Worm (Caenorhabditis elegans) whole organism, mixed stage, embryonic: ENCODE results near the gene F49E8.7.

Source experiments
- M03D4.4 ChIP-seq: sonication (generic microtip); optimal IDR thresholded peaks from 2 replicates; lab custom pipeline; 2017; ENCODE audit warnings: mild to moderate bottlenecking, missing genetic modification characterization, missing compliant biosample characterization
- bed-3 ChIP-seq: fragments of 200-800 bp; sonication (Bioruptor generic); optimal IDR thresholded peaks from 3 replicates; lab custom pipeline; 2018; ENCODE audit warnings: mild to moderate bottlenecking, missing genetic modification characterization, moderate library complexity, missing compliant biosample characterization
- blmp-1 ChIP-seq: fragments of 150-350 bp; optimal IDR thresholded peaks from 2 replicates; lab custom pipeline; 2014; ENCODE audit warnings: missing biosample characterization, missing genetic modification characterization
- ceh-39 ChIP-seq: fragments of 150-350 bp; optimal IDR thresholded peaks from 2 replicates; lab custom pipeline; 2014; ENCODE audit warnings: missing biosample characterization, missing genetic modification characterization
- ceh-43 ChIP-seq: fragments of 200-800 bp; sonication (Bioruptor generic); optimal IDR thresholded peaks from 2 replicates; lab custom pipeline; 2018; ENCODE audit warnings: mild to moderate bottlenecking, missing genetic modification characterization, moderate library complexity, missing compliant biosample characterization
- ces-1 ChIP-seq: fragments of 150-350 bp; optimal IDR thresholded peaks from 2 replicates; lab custom pipeline; 2014; ENCODE audit warnings: missing biosample characterization, missing genetic modification reagents, missing genetic modification characterization
- cnd-1 ChIP-seq: fragments of 200-800 bp; sonication (Bioruptor generic); optimal IDR thresholded peaks from 2 replicates; lab custom pipeline; 2018; ENCODE audit warnings: mild to moderate bottlenecking, missing genetic modification characterization, missing compliant biosample characterization
- elt-1 ChIP-seq: sonication (generic microtip); optimal IDR thresholded peaks from 2 replicates; lab custom pipeline; 2017; ENCODE audit warnings: missing genetic modification characterization, mild to moderate bottlenecking, missing compliant biosample characterization, antibody characterized with exemption, moderate library complexity, borderline replicate concordance; ENCODE audit not compliant: insufficient read depth
- elt-3 ChIP-seq: fragments of 150-350 bp; optimal IDR thresholded peaks from 2 replicates; lab custom pipeline; 2014; ENCODE audit warnings: missing biosample characterization, missing genetic modification characterization
- flh-1 ChIP-seq: fragments of 200-800 bp; sonication (Bioruptor generic); optimal IDR thresholded peaks from 2 replicates; lab custom pipeline; 2018; ENCODE audit warnings: mild to moderate bottlenecking, missing genetic modification characterization, moderate library complexity, missing compliant biosample characterization
- ham-2 ChIP-seq: fragments of 200-800 bp; sonication (Bioruptor generic); optimal IDR thresholded peaks from 2 replicates; lab custom pipeline; 2018; ENCODE audit warnings: mild to moderate bottlenecking, missing genetic modification characterization, missing compliant biosample characterization
- hlh-1 ChIP-seq: fragments of 150-350 bp; optimal IDR thresholded peaks from 2 replicates; lab custom pipeline; 2014; ENCODE audit warnings: missing biosample characterization, missing genetic modification reagents, missing genetic modification characterization
- lin-13 ChIP-seq: fragments of 150-350 bp; optimal IDR thresholded peaks from 2 replicates; lab custom pipeline; 2014; ENCODE audit warnings: missing biosample characterization, missing genetic modification characterization
- lin-32 ChIP-seq: fragments of 200-800 bp; sonication (Bioruptor generic); optimal IDR thresholded peaks from 2 replicates; lab custom pipeline; 2018; ENCODE audit warnings: mild to moderate bottlenecking, missing genetic modification characterization, missing compliant biosample characterization
- lsy-2 ChIP-seq: fragments of 150-350 bp; optimal IDR thresholded peaks from 2 replicates; lab custom pipeline; 2014; ENCODE audit warnings: missing biosample characterization, missing genetic modification characterization
- mab-5 ChIP-seq: fragments of 150-350 bp; optimal IDR thresholded peaks from 2 replicates; lab custom pipeline; 2014; ENCODE audit warnings: missing biosample characterization, missing genetic modification characterization
- mep-1 ChIP-seq: fragments of 150-350 bp; optimal IDR thresholded peaks from 2 replicates; lab custom pipeline; 2017; ENCODE audit warnings: missing biosample characterization, missing genetic modification reagents, missing genetic modification characterization, inconsistent platforms
- mls-2 ChIP-seq: sonication (generic microtip); optimal IDR thresholded peaks from 2 replicates; lab custom pipeline; 2016; ENCODE audit warnings: mild to moderate bottlenecking, missing genetic modification characterization, moderate library complexity, missing compliant biosample characterization
- nhr-12 ChIP-seq: fragments of 150-350 bp; optimal IDR thresholded peaks from 2 replicates; lab custom pipeline; 2014; ENCODE audit warnings: missing biosample characterization, missing genetic modification characterization
- nhr-2 ChIP-seq: fragments of 150-350 bp; optimal IDR thresholded peaks from 2 replicates; lab custom pipeline; 2014; ENCODE audit warnings: missing biosample characterization, missing genetic modification characterization
- nhr-237 ChIP-seq: fragments of 150-350 bp; optimal IDR thresholded peaks from 2 replicates; lab custom pipeline; 2014; ENCODE audit warnings: missing biosample characterization, missing genetic modification characterization
- nhr-76 ChIP-seq: sonication (generic microtip); optimal IDR thresholded peaks from 2 replicates; lab custom pipeline; 2017; ENCODE audit warnings: missing biosample characterization, missing genetic modification characterization
- sem-2 ChIP-seq: fragments of 200-800 bp; sonication (Bioruptor generic); optimal IDR thresholded peaks from 2 replicates; lab custom pipeline; 2018; ENCODE audit warnings: mild to moderate bottlenecking, missing genetic modification characterization, missing compliant biosample characterization
- snpc-4 ChIP-seq: fragments of 150-350 bp; optimal IDR thresholded peaks from 2 replicates; lab custom pipeline; 2014; ENCODE audit warnings: missing biosample characterization, missing genetic modification characterization
- sptf-1 ChIP-seq: sonication (generic microtip); optimal IDR thresholded peaks from 2 replicates; lab custom pipeline; 2017; ENCODE audit warnings: mild to moderate bottlenecking, missing genetic modification characterization, moderate library complexity, missing compliant biosample characterization
- tbx-8 ChIP-seq: fragments of 200-800 bp; sonication (Bioruptor generic); optimal IDR thresholded peaks from 2 replicates; lab custom pipeline; 2018; ENCODE audit warnings: mild to moderate bottlenecking, missing genetic modification characterization, moderate library complexity, missing compliant biosample characterization
- unc-120 ChIP-seq: sonication (generic microtip); optimal IDR thresholded peaks from 2 replicates; lab custom pipeline; 2017; ENCODE audit warnings: missing genetic modification characterization, missing compliant biosample characterization; ENCODE audit not compliant: poor library complexity, severe bottlenecking
- unc-39 ChIP-seq: fragments of 150-350 bp; optimal IDR thresholded peaks from 2 replicates; lab custom pipeline; 2014; ENCODE audit warnings: missing biosample characterization, missing genetic modification characterization
- unc-62 ChIP-seq: fragments of 150-350 bp; optimal IDR thresholded peaks from 2 replicates; lab custom pipeline; 2014; ENCODE audit warnings: missing biosample characterization, missing genetic modification reagents, missing genetic modification characterization
- zip-8 ChIP-seq: fragments of 150-350 bp; optimal IDR thresholded peaks from 2 replicates; lab custom pipeline; 2014; ENCODE audit warnings: missing biosample characterization, missing genetic modification characterization
- ztf-11 ChIP-seq: fragments of 150-350 bp; optimal IDR thresholded peaks from 2 replicates; lab custom pipeline; 2014; ENCODE audit warnings: missing biosample characterization, missing genetic modification characterization

The F49E8.7 gene

DNA sequence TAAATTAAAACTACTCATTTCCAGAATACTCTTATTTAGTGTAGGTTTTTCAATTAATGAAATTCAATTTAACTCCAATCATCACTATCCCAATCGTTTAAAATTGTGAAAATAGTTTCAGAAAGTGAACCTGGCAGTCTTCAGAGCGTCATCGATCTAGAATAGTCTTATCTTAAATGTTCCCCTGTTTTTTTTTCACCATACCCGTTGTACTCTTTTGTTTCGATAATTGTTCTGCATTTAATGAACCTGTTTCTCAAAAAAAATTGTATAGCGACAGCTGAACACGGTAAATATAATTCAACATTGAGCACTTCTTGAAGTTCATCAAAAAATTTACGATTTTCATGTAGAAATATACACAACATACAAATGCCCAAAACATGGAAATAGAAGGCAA lies 4.9 kb downstream of the F49E8.7 start:
- TF ChIP-seq elt-3 (tag; lab: Kevin White, UChicago) (no peak), flh-1 (GFP tag; lab: Kevin White, UChicago) (no peak), ceh-39 (no peak), mep-1 (tag; lab: Kevin White, UChicago) (no peak), ztf-11 (tag; lab: Kevin White, UChicago) (no peak), unc-120 (tag; lab: Kevin White, UChicago) (no peak), lin-13 (no peak), tbx-8 (GFP tag; lab: Kevin White, UChicago) (no peak), mab-5 (no peak), nhr-12 (no peak), mls-2 (tag; lab: Kevin White, UChicago) (no peak), nhr-2 (no peak), bed-3 (GFP tag; lab: Kevin White, UChicago) (no peak), cnd-1 (tag; lab: Kevin White, UChicago) (no peak), sptf-1 (tag; lab: Kevin White, UChicago) (no peak), blmp-1 (no peak), elt-1 (tag; lab: Kevin White, UChicago) (no peak), unc-62 (GFP tag; lab: Kevin White, UChicago) (no peak), ham-2 (GFP tag; lab: Kevin White, UChicago) (no peak)

- no peak for TF ChIP-seq ham-2 (GFP tag; lab: Kevin White, UChicago)
- no peak for TF ChIP-seq bed-3 (GFP tag; lab: Kevin White, UChicago)
- TF ChIP-seq elt-1 (tag; lab: Kevin White, UChicago) = no peak
- TF ChIP-seq zip-8 = no peak
- TF ChIP-seq unc-120 (tag; lab: Kevin White, UChicago) = no peak
- no peak for TF ChIP-seq sptf-1 (tag; lab: Kevin White, UChicago)
- no peak for TF ChIP-seq nhr-237 (tag; lab: Kevin White, UChicago)
- TF ChIP-seq lsy-2 (tag; lab: Kevin White, UChicago) = no peak
- no peak for TF ChIP-seq ceh-43
- TF ChIP-seq ztf-11 (tag; lab: Kevin White, UChicago) = no peak
- no peak for TF ChIP-seq blmp-1
- TF ChIP-seq ces-1 (GFP tag; lab: Kevin White, UChicago) = no peak
- TF ChIP-seq flh-1 (GFP tag; lab: Kevin White, UChicago) = no peak
- no peak for TF ChIP-seq ceh-39
- TF ChIP-seq nhr-12 = no peak
These were observed 5.7 kb downstream of the F49E8.7 start, which contains the start of gene pam-1 for ce11 chrIV:7550445-7550844. Gene pam-1, minus strand, starts transcription at chrIV:7550812.

DNA sequence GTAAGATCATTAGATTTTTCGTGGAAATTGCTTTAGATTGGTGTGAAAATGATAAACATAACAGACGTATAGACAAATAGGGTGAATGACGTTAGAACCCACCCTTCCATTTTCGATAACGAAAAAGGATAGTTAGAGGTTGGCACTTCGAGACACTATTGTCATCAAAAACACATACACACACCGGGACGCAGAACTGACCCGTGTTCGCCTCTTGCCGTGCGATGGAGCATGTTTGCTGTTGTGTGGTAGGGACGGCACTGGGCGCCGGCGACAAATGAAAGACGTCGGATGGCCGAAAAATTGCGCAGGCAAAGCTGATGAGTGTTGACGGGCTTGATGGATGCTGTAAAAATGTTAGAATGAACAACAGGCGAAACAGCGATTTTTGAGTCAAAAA lies 6.3 kb downstream of the F49E8.7 start:
- TF ChIP-seq elt-3 (tag; lab: Kevin White, UChicago) (no peak), mep-1 (tag; lab: Kevin White, UChicago) (no peak), ceh-39 (no peak), snpc-4 (tag; lab: Kevin White, UChicago) (no peak), nhr-237 (tag; lab: Kevin White, UChicago) (no peak), ces-1 (GFP tag; lab: Kevin White, UChicago) (no peak), unc-62 (GFP tag; lab: Kevin White, UChicago) (no peak), lsy-2 (tag; lab: Kevin White, UChicago) (no peak), sptf-1 (tag; lab: Kevin White, UChicago) (no peak), lin-13 (no peak), nhr-76 (no peak), hlh-1 (tag; lab: Kevin White, UChicago) (no peak), unc-39 (no peak), sem-2 (GFP tag; lab: Kevin White, UChicago) (no peak), elt-1 (tag; lab: Kevin White, UChicago) (no peak), zip-8 (no peak), nhr-12 (no peak), lin-32 (GFP tag; lab: Kevin White, UChicago) (no peak)

DNA sequence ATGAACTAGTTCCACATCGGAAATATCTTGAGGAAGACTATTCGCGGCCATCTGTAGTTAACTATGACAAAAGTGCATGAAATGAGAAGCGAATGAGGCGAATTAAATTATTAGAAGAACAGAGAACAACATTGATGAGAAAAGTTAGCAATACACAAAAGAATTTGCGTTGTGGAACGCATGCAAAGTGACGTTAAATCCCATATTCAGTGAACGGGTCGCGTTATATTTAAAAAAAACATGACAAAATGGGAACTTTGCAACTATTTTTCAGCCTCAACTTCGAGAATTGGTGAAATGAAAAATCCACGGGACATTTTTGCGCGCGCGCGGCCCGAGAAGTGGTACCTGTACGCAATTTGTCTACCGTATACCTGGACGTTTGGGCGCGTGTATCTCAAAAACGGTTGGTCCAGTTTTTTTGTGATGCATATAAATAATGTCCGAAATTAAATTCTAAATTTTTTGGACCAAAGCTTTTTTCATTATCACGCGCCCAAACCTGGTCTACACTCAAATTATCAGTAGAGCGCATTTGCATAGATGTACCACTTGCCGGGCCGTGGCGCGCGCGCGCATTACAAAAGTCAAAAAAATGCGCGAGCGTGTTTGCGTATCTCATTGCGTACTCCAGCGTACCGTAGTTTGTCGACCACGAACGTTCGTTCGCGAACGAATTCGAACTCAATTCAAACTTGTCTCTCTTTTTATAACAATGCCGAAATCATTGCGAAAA lies 8.2 kb downstream of the F49E8.7 start, which contains the start of the genes cdd-2 and oef-1:
Gene cdd-2, minus strand, starts transcription at position 51 of the 736 bp plus-strand sequence.
Gene oef-1, plus strand, starts transcription at position 575 of the 736 bp plus-strand sequence.
- TF ChIP-seq ham-2 (GFP tag; lab: Kevin White, UChicago) = no peak
- TF ChIP-seq nhr-2 = no peak
- no peak for TF ChIP-seq snpc-4 (tag; lab: Kevin White, UChicago)
- no peak for TF ChIP-seq unc-62 (GFP tag; lab: Kevin White, UChicago)
- no peak for TF ChIP-seq lin-32 (GFP tag; lab: Kevin White, UChicago)
- TF ChIP-seq M03D4.4 (tag; lab: Kevin White, UChicago) = no peak
- no peak for TF ChIP-seq blmp-1
- TF ChIP-seq lsy-2 (tag; lab: Kevin White, UChicago) = no peak
- no peak for TF ChIP-seq bed-3 (GFP tag; lab: Kevin White, UChicago)
- TF ChIP-seq ztf-11 (tag; lab: Kevin White, UChicago) = no peak
- TF ChIP-seq sem-2 (GFP tag; lab: Kevin White, UChicago) = no peak
- no peak for TF ChIP-seq unc-39
